Worm (Caenorhabditis elegans): ENCODE measurements around the gene D2024.4.

DNA sequence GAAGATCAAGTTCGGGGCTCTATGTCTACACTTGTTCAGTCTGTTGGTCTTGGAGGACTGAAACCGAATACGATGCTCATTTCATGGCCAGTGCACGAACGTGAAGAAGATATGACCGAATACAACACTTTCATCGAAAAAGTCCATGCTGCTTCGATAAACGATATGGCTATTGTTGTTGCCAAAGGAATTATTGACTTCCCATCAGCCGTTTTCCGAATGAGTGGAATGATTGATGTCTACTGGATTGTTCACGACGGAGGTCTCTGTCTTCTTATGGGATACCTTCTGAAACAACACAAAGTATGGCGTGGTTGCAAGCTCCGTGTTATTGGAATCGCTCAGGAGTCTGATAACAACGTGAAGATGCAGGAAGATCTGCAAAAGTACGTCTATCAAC lies 14.8 kb upstream of the D2024.4 start:
- TF ChIP-seq nhr-111 (GFP tag; optimal IDR thresholded peaks at IDR 0.05) (no peak), fos-1 (tag; optimal IDR thresholded peaks at IDR 0.05) (no peak)
